Worm (Caenorhabditis elegans): ENCODE measurements around the gene abu-5.
"Not testable (repeated sequence)": the region's sequence is repeated elsewhere in the genome, so short reads cannot be mapped to it uniquely, and the experiment has no call there.

The abu-5 gene

ce11 chrIV:15590397-15590796 lies at the start of gene abu-5:
Gene abu-5, plus strand, starts transcription at chrIV:15590697.
- TF ChIP-seq unc-62 (GFP tag; optimal IDR thresholded peaks at IDR 0.05): not testable (repeated sequence)

ce11 chrIV:15554771-15555170 lies 35.7 kb upstream of the abu-5 start:
- no peak for TF ChIP-seq unc-62 (GFP tag; optimal IDR thresholded peaks at IDR 0.05)

ce11 chrIV:15559065-15559464 lies 31.4 kb upstream of the abu-5 start:
- no peak for TF ChIP-seq unc-62 (GFP tag; optimal IDR thresholded peaks at IDR 0.05)

- TF ChIP-seq unc-62 (GFP tag; optimal IDR thresholded peaks at IDR 0.05): no peak
These were observed 29.3 kb upstream of the abu-5 start for ce11 chrIV:15561223-15561656.

- TF ChIP-seq unc-62 (GFP tag; optimal IDR thresholded peaks at IDR 0.05): no peak
These were observed 26.2 kb upstream of the abu-5 start, which contains the start of gene Y105C5A.1 for ce11 chrIV:15564327-15564726. Gene Y105C5A.1, minus strand, starts transcription at chrIV:15564427.

ce11 chrIV:15570770-15571169 lies 19.7 kb upstream of the abu-5 start:
- TF ChIP-seq unc-62 (GFP tag; optimal IDR thresholded peaks at IDR 0.05): no peak

- TF ChIP-seq unc-62 (GFP tag; optimal IDR thresholded peaks at IDR 0.05): no peak
These were observed 18.8 kb upstream of the abu-5 start for ce11 chrIV:15571652-15572051.

ce11 chrIV:15572106-15572505 lies 18.4 kb upstream of the abu-5 start:
- no peak for TF ChIP-seq unc-62 (GFP tag; optimal IDR thresholded peaks at IDR 0.05)

ce11 chrIV:15573863-15574262 lies 16.6 kb upstream of the abu-5 start:
- no peak for TF ChIP-seq unc-62 (GFP tag; optimal IDR thresholded peaks at IDR 0.05)

ce11 chrIV:15578786-15579185 lies 11.7 kb upstream of the abu-5 start, which contains the start of gene pqn-76:
Gene pqn-76, plus strand, starts transcription at chrIV:15579086.
- TF ChIP-seq unc-62 (GFP tag; optimal IDR thresholded peaks at IDR 0.05): not testable (repeated sequence)

- no peak for TF ChIP-seq unc-62 (GFP tag; optimal IDR thresholded peaks at IDR 0.05)
These were observed 6.9 kb upstream of the abu-5 start, which contains the start of gene Y105C5A.508 for ce11 chrIV:15583620-15584019. Gene Y105C5A.508, plus strand, starts transcription at chrIV:15583920.

ce11 chrIV:15588879-15589278 lies 1.6 kb upstream of the abu-5 start:
- no peak for TF ChIP-seq unc-62 (GFP tag; optimal IDR thresholded peaks at IDR 0.05)

- TF ChIP-seq unc-62 (GFP tag; optimal IDR thresholded peaks at IDR 0.05): no peak
These were observed 1.5 kb downstream of the abu-5 start for ce11 chrIV:15591975-15592374.

ce11 chrIV:15593078-15593477 lies 2.6 kb downstream of the abu-5 start:
- TF ChIP-seq unc-62 (GFP tag; optimal IDR thresholded peaks at IDR 0.05): no peak

- not testable (repeated sequence) for TF ChIP-seq unc-62 (GFP tag; optimal IDR thresholded peaks at IDR 0.05)
These were observed 4.6 kb downstream of the abu-5 start, which contains the start of the genes pqn-78 and pqn-79 for ce11 chrIV:15594935-15595620. Gene pqn-78, minus strand, starts transcription at chrIV:15595035. Gene pqn-79, plus strand, starts transcription at chrIV:15595570.

- TF ChIP-seq unc-62 (GFP tag; optimal IDR thresholded peaks at IDR 0.05): no peak
These were observed 13.7 kb downstream of the abu-5 start for ce11 chrIV:15604194-15604593.

ce11 chrIV:15606396-15606795 lies 15.9 kb downstream of the abu-5 start:
- no peak for TF ChIP-seq unc-62 (GFP tag; optimal IDR thresholded peaks at IDR 0.05)

Data from whole organism, dauer.